Worm (Caenorhabditis elegans) whole organism, L1 larva: Measurements from ENCODE around the gene F35C5.12.

Experiments
- F16B12.6 ChIP-seq: fragments of 150-350 bp; optimal IDR thresholded peaks from 2 replicates; lab custom pipeline; 2014; ENCODE audit warnings: missing biosample characterization, missing genetic modification characterization
- ama-1 ChIP-seq: fragments of 150-350 bp; optimal IDR thresholded peaks from 2 replicates; lab custom pipeline; 2014
- blmp-1 ChIP-seq: fragments of 150-350 bp; optimal IDR thresholded peaks from 2 replicates; lab custom pipeline; 2014; ENCODE audit warnings: missing biosample characterization, missing genetic modification characterization
- ceh-8 ChIP-seq: fragments of 200-800 bp; sonication (Bioruptor generic); optimal IDR thresholded peaks from 2 replicates; lab custom pipeline; 2018; ENCODE audit warnings: mild to moderate bottlenecking, missing genetic modification characterization, moderate library complexity, missing compliant biosample characterization
- ceh-82 ChIP-seq, 3 experiments: fragments of 150-350 bp in 1 of 3; sonication (generic microtip) in 2 of 3; optimal IDR thresholded peaks; 2 replicates each; lab custom pipeline; 2014 to 2017; ENCODE audit warnings: missing biosample characterization in 3 of 3, missing genetic modification characterization in 3 of 3
- ceh-90 ChIP-seq: sonication (generic microtip); optimal IDR thresholded peaks from 2 replicates; lab custom pipeline; 2016; ENCODE audit warnings: missing genetic modification characterization, missing compliant biosample characterization
- ces-1 ChIP-seq: fragments of 150-350 bp; optimal IDR thresholded peaks from 2 replicates; lab custom pipeline; 2014; ENCODE audit warnings: missing biosample characterization, missing genetic modification reagents, missing genetic modification characterization
- dpl-1 ChIP-seq, 3 experiments: fragments of 150-350 bp in 2 of 3; sonication (generic microtip) in 1 of 3; optimal IDR thresholded peaks; 2 replicates each; lab custom pipeline; 2014 to 2017; ENCODE audit warnings: missing biosample characterization in 3 of 3, missing genetic modification characterization in 3 of 3, missing genetic modification reagents in 3 of 3
- dsc-1 ChIP-seq: sonication (generic microtip); optimal IDR thresholded peaks from 2 replicates; lab custom pipeline; 2016; ENCODE audit warnings: mild to moderate bottlenecking, missing genetic modification characterization, missing compliant biosample characterization
- efl-1 ChIP-seq, 4 experiments: fragments of 150-350 bp; optimal IDR thresholded peaks in 3 of 4; peaks in 1 of 4; 1 replicate in 1 of 4; 2 replicates in 3 of 4; lab custom pipeline; 2014; ENCODE audit warnings: missing biosample characterization in 2 of 4, missing genetic modification characterization in 2 of 4, missing genetic modification reagents in 2 of 4
- egl-27 ChIP-seq, 2 experiments: fragments of 150-350 bp in 1 of 2; sonication (generic microtip); optimal IDR thresholded peaks; 3 replicates each; lab custom pipeline; 2017 to 2018; ENCODE audit warnings: missing biosample characterization in 2 of 2, missing genetic modification characterization in 2 of 2, missing genetic modification reagents in 2 of 2
- elt-2 ChIP-seq: sonication (generic microtip); optimal IDR thresholded peaks from 2 replicates; lab custom pipeline; 2016; ENCODE audit warnings: missing genetic modification characterization, mild to moderate bottlenecking, inconsistent platforms, missing compliant biosample characterization, missing genetic modification reagents
- elt-3 ChIP-seq, 6 experiments: fragments of 150-350 bp in 1 of 6; sonication (generic microtip); optimal IDR thresholded peaks; 2 replicates each; lab custom pipeline; 2017 to 2018; ENCODE audit warnings: missing biosample characterization in 6 of 6, missing genetic modification characterization in 6 of 6, inconsistent platforms in 1 of 6
- fkh-4 ChIP-seq: sonication (generic microtip); optimal IDR thresholded peaks from 2 replicates; lab custom pipeline; 2016; ENCODE audit warnings: missing compliant biosample characterization, missing genetic modification characterization, borderline replicate concordance
- fkh-8 ChIP-seq: sonication (generic microtip); optimal IDR thresholded peaks from 2 replicates; lab custom pipeline; 2016; ENCODE audit warnings: mild to moderate bottlenecking, missing genetic modification characterization, missing compliant biosample characterization
- hpl-2 ChIP-seq: fragments of 150-350 bp; optimal IDR thresholded peaks from 2 replicates; lab custom pipeline; 2014; ENCODE audit warnings: missing biosample characterization, missing genetic modification reagents, missing genetic modification characterization
- irx-1 ChIP-seq: sonication (generic microtip); optimal IDR thresholded peaks from 2 replicates; lab custom pipeline; 2016; ENCODE audit warnings: missing genetic modification characterization, missing compliant biosample characterization
- jun-1 ChIP-seq: fragments of 150-350 bp; optimal IDR thresholded peaks from 2 replicates; lab custom pipeline; 2014; ENCODE audit warnings: missing biosample characterization, missing genetic modification reagents, missing genetic modification characterization
- lin-15B ChIP-seq: fragments of 150-350 bp; sonication (generic microtip); optimal IDR thresholded peaks from 3 replicates; lab custom pipeline; 2014; ENCODE audit warnings: missing biosample characterization, missing genetic modification characterization
- lin-35 ChIP-seq, 2 experiments: fragments of 150-350 bp; optimal IDR thresholded peaks; 2 replicates each; lab custom pipeline; 2014; ENCODE audit warnings: missing biosample characterization in 2 of 2, missing genetic modification characterization in 2 of 2, missing genetic modification reagents in 2 of 2
- lin-39 ChIP-seq: fragments of 150-350 bp; optimal IDR thresholded peaks from 2 replicates; lab custom pipeline; 2014; ENCODE audit warnings: missing biosample characterization, missing genetic modification reagents, missing genetic modification characterization
- lsy-2 ChIP-seq, 2 experiments: fragments of 150-350 bp; optimal IDR thresholded peaks; 2 replicates each; lab custom pipeline; 2014; ENCODE audit warnings: missing biosample characterization in 2 of 2, missing genetic modification characterization in 2 of 2
- mab-9 ChIP-seq: fragments of 200-800 bp; sonication (Bioruptor generic); IDR thresholded peaks from 2 replicates; pipeline ENCODE4 v1.3.6; 2022; ENCODE audit warnings: missing genetic modification reagents, missing genetic modification characterization, missing compliant biosample characterization
- mdl-1 ChIP-seq, 2 experiments: fragments of 150-350 bp; optimal IDR thresholded peaks; 2 replicates each; lab custom pipeline; 2014 to 2017; ENCODE audit warnings: missing biosample characterization in 2 of 2, missing genetic modification characterization in 2 of 2, inconsistent platforms in 1 of 2
- mep-1 ChIP-seq: fragments of 150-350 bp; optimal IDR thresholded peaks from 2 replicates; lab custom pipeline; 2014; ENCODE audit warnings: missing biosample characterization, missing genetic modification characterization
- nhr-11 ChIP-seq: fragments of 150-350 bp; optimal IDR thresholded peaks from 2 replicates; lab custom pipeline; 2014; ENCODE audit warnings: missing biosample characterization, missing genetic modification characterization
- nhr-19 ChIP-seq: fragments of 200-800 bp; sonication (Bioruptor generic); conservative IDR thresholded peaks from 2 replicates; pipeline ENCODE4 v1.3.6; 2022; ENCODE audit warnings: missing genetic modification characterization, missing compliant biosample characterization
- nhr-20 ChIP-seq: sonication (generic microtip); optimal IDR thresholded peaks from 2 replicates; lab custom pipeline; 2016; ENCODE audit warnings: mild to moderate bottlenecking, missing genetic modification characterization, missing compliant biosample characterization
- nhr-237 ChIP-seq: fragments of 150-350 bp; optimal IDR thresholded peaks from 2 replicates; lab custom pipeline; 2014; ENCODE audit warnings: missing biosample characterization, missing genetic modification characterization
- nhr-28 ChIP-seq: fragments of 150-350 bp; optimal IDR thresholded peaks from 2 replicates; lab custom pipeline; 2014; ENCODE audit warnings: missing biosample characterization, missing genetic modification characterization
- nhr-71 ChIP-seq: sonication (generic microtip); optimal IDR thresholded peaks from 2 replicates; lab custom pipeline; 2016; ENCODE audit warnings: mild to moderate bottlenecking, missing genetic modification characterization, moderate library complexity, missing compliant biosample characterization
- nhr-76 ChIP-seq: sonication (generic microtip); optimal IDR thresholded peaks from 2 replicates; lab custom pipeline; 2017; ENCODE audit warnings: missing biosample characterization, missing genetic modification characterization
- nhr-77 ChIP-seq: fragments of 150-350 bp; optimal IDR thresholded peaks from 2 replicates; lab custom pipeline; 2014; ENCODE audit warnings: missing biosample characterization, missing genetic modification characterization
- nhr-90 ChIP-seq: sonication (generic microtip); optimal IDR thresholded peaks from 2 replicates; lab custom pipeline; 2016; ENCODE audit warnings: mild to moderate bottlenecking, missing genetic modification characterization, missing compliant biosample characterization; ENCODE audit not compliant: poor library complexity
- snpc-4 ChIP-seq: fragments of 150-350 bp; optimal IDR thresholded peaks from 2 replicates; lab custom pipeline; 2014; ENCODE audit warnings: missing biosample characterization, missing genetic modification characterization
- snu-23 ChIP-seq: sonication (generic microtip); optimal IDR thresholded peaks from 2 replicates; lab custom pipeline; 2016; ENCODE audit warnings: missing genetic modification characterization, missing compliant biosample characterization
- sox-4 ChIP-seq: sonication (generic microtip); optimal IDR thresholded peaks from 2 replicates; lab custom pipeline; 2016; ENCODE audit warnings: missing genetic modification characterization, missing compliant biosample characterization
- sup-37 ChIP-seq: fragments of 200-800 bp; sonication (Bioruptor generic); optimal IDR thresholded peaks from 2 replicates; lab custom pipeline; 2018; ENCODE audit warnings: mild to moderate bottlenecking, missing genetic modification characterization, missing compliant biosample characterization
- swsn-7 ChIP-seq: sonication (generic microtip); optimal IDR thresholded peaks from 2 replicates; lab custom pipeline; 2016; ENCODE audit warnings: missing genetic modification characterization, missing compliant biosample characterization
- tbx-2 ChIP-seq: sonication (generic microtip); optimal IDR thresholded peaks from 2 replicates; lab custom pipeline; 2016; ENCODE audit warnings: missing genetic modification characterization, missing compliant biosample characterization
- tlp-1 ChIP-seq: fragments of 150-350 bp; optimal IDR thresholded peaks from 2 replicates; lab custom pipeline; 2014; ENCODE audit warnings: missing biosample characterization, missing genetic modification characterization
- unc-130 ChIP-seq: fragments of 150-350 bp; optimal IDR thresholded peaks from 2 replicates; lab custom pipeline; 2017; ENCODE audit warnings: missing biosample characterization, missing genetic modification characterization, inconsistent platforms
- unc-30 ChIP-seq: sonication (generic microtip); optimal IDR thresholded peaks from 2 replicates; lab custom pipeline; 2017; ENCODE audit warnings: missing biosample characterization, missing genetic modification characterization
- vab-15 ChIP-seq: sonication (generic microtip); optimal IDR thresholded peaks from 2 replicates; lab custom pipeline; 2017; ENCODE audit warnings: missing genotype, mild to moderate bottlenecking, missing genetic modification characterization, missing compliant biosample characterization
- zip-4 ChIP-seq: fragments of 200-800 bp; sonication (Bioruptor generic); optimal IDR thresholded peaks from 2 replicates; lab custom pipeline; 2018; ENCODE audit warnings: mild to moderate bottlenecking, missing genetic modification characterization, moderate library complexity, missing compliant biosample characterization

Gene F35C5.12

DNA sequence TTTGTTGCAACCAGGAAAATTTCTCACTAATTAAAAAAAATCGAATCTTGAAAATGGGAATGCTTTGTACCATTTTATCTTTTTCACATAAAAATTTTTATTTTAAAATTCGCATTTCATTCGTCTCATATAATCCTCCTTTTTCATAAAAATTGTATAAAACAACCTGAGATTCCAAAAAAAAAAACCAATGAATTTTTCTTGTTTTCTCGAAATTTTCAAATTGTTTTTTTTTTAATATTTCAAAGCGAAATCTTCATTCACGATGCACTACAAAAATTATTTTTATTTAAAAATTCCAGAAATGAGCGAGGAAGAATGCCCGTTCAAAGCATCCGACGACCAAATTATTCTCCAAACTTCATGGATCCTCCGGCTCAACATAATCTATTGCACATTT is 29.4 kb downstream of the F35C5.12 start, which contains the start of gene sra-14:
sra-14 (plus strand) TSS at position 301 of the 400 bp plus-strand sequence.
- TF ChIP-seq mab-9 (GFP tag; lab: Robert Waterston, UW) (no peak), tlp-1 (tag; lab: Kevin White, UChicago) (no peak), lin-39 (tag; lab: Kevin White, UChicago) (no peak), fkh-4 (tag; lab: Kevin White, UChicago) (no peak), ceh-8 (no peak), nhr-76 (tag; lab: Kevin White, UChicago) (no peak), snpc-4 (no peak), fkh-8 (tag; lab: Kevin White, UChicago) (no peak)

DNA sequence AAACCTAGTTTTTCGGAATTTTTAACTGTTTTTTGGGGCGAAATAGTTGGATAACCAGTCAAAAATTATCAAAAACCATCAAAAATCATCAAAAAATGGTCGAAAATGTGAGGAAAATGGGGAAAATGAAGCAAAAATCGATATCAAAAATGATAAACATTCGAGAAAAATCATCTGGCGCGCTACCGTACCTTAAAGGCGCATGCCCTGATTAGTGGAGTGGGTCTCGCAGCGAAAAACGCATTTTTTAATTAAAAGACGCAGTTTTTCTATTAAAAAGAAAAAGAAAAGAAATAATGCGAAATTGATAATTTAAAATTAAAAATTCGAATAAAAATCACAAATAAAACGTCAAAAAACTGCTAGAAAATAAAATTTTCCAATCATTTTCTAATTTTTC is 34.0 kb downstream of the F35C5.12 start, which contains the start of gene F35C5.1:
F35C5.1 (plus strand) TSS at position 399 of the 400 bp plus-strand sequence.
- TF ChIP-seq nhr-77 (no peak), mab-9 (GFP tag; lab: Robert Waterston, UW) (no peak), elt-2 (no peak), nhr-19 (GFP tag; lab: Robert Waterston, UW) (no peak), ces-1 (GFP tag; lab: Kevin White, UChicago) (no peak), nhr-11 (tag; lab: Kevin White, UChicago) (no peak)
- TF ChIP-seq, all 84 proteins: peak for 0

DNA sequence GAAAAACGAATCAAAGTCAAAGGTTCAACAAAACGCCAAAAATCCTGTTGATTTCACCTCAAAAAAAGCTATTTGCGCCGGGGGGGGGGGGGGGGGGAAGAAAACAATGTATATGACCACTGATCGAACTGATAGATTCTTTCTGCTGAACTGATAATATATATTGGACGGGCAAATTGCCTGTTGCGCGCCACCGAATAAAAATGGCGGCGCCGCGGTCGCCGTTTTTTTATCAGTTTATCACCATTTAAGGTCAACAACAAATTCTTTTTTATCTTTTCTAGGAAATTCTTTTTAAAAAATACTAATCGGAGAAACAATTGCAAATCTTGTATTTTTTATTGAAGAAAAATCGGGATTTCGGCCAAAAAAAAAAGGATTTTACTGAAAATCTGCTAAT is 34.6 kb downstream of the F35C5.12 start:
- peak; percentile 20 for TF ChIP-seq blmp-1 (tag; lab: Kevin White, UChicago)
- 0 out of 2 replicates have a peak, but pooled peaks have one; percentile 8 for TF ChIP-seq nhr-19 (GFP tag; lab: Robert Waterston, UW)
- peak in 1 of 6 experiments; percentile 70 for TF ChIP-seq elt-3 (tag; optimal IDR thresholded peaks at IDR 0.05; lab: Kevin White, UChicago)
- TF ChIP-seq lin-39 (tag; lab: Kevin White, UChicago): no peak
- no peak for TF ChIP-seq nhr-11 (tag; lab: Kevin White, UChicago)
- TF ChIP-seq elt-2: peak; percentile 73

DNA sequence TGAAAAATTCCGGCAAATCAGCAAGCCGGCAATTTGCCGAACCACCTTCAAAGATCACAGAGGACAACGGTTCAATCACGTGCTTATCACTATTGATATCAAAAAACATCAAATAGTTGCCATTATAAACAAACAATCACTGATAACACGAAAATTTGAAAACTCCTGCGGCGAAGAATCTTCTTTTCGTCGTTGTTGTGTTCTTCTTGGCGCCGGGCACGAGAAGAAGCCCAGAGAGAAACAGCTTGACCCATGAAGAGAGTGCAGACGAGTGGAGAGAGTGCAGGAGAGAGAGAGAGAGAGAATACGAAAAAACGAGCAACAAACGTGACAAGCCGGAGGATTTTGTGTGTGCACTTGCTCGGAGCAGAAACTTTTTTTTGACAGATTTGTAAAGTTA is 35.7 kb downstream of the F35C5.12 start:
- TF ChIP-seq elt-3 (tag; optimal IDR thresholded peaks at IDR 0.05; lab: Kevin White, UChicago): peak in 1 of 6 experiments; percentile 60
- peak; percentile 22 for TF ChIP-seq tbx-2 (tag; lab: Kevin White, UChicago)
- TF ChIP-seq F16B12.6 (tag; lab: Kevin White, UChicago): peak; percentile 3
- no peak for TF ChIP-seq fkh-8 (tag; lab: Kevin White, UChicago)
- no peak for TF ChIP-seq nhr-28 (tag; lab: Kevin White, UChicago)
- peak; percentile 3 for TF ChIP-seq mep-1 (tag; lab: Kevin White, UChicago)
- TF ChIP-seq lin-35 (GFP tag; optimal IDR thresholded peaks at IDR 0.05; lab: Kevin White, UChicago): peak in 1 of 2 experiments; percentile 48
- TF ChIP-seq sup-37 (GFP tag; lab: Kevin White, UChicago): no peak
- peak; percentile 14 for TF ChIP-seq swsn-7 (tag; lab: Kevin White, UChicago)
- TF ChIP-seq unc-130 (tag; lab: Kevin White, UChicago): no peak
- peak; percentile 42 to 47 for TF ChIP-seq efl-1 (optimal IDR thresholded peaks at IDR 0.05; lab: Kevin White, UChicago)
- TF ChIP-seq efl-1 (GFP tag; optimal IDR thresholded peaks at IDR 0.05 in 1 of 2; lab: Kevin White, UChicago): peak; percentile 23 to 93
- no peak for TF ChIP-seq nhr-237 (tag; lab: Kevin White, UChicago)
- no peak for TF ChIP-seq ceh-90 (tag; lab: Kevin White, UChicago)
- TF ChIP-seq egl-27 (tag; optimal IDR thresholded peaks at IDR 0.05; lab: Kevin White, UChicago): no peak
- TF ChIP-seq irx-1 (tag; lab: Kevin White, UChicago): peak; percentile 14
- peak; percentile 24 for TF ChIP-seq nhr-77
- peak; percentile 17 for TF ChIP-seq ama-1 (lab: Kevin White, UChicago)
- TF ChIP-seq lin-15B (tag; lab: Kevin White, UChicago): no peak
- no peak for TF ChIP-seq jun-1 (tag; lab: Kevin White, UChicago)
- no peak for TF ChIP-seq unc-30
- TF ChIP-seq lsy-2 (tag; optimal IDR thresholded peaks at IDR 0.05; lab: Kevin White, UChicago): peak; percentile 4 to 26
- peak; percentile 88 for TF ChIP-seq elt-2
- TF ChIP-seq snu-23: peak; percentile 53
- no peak for TF ChIP-seq zip-4
- peak; percentile 47 for TF ChIP-seq nhr-20 (tag; lab: Kevin White, UChicago)
- peak; percentile 39 for TF ChIP-seq nhr-90
- TF ChIP-seq vab-15 (tag; lab: Kevin White, UChicago): no peak
- peak in 1 of 2 experiments; percentile 81 for TF ChIP-seq mdl-1 (tag; optimal IDR thresholded peaks at IDR 0.05; lab: Kevin White, UChicago)
- TF ChIP-seq blmp-1 (tag; lab: Kevin White, UChicago): peak; percentile 18
- peak in 2 of 3 experiments; percentile 11 to 36 for TF ChIP-seq dpl-1 (GFP tag; optimal IDR thresholded peaks at IDR 0.05; lab: Kevin White, UChicago)
- TF ChIP-seq dsc-1 (tag; lab: Kevin White, UChicago): no peak
- TF ChIP-seq nhr-71 (tag; lab: Kevin White, UChicago): peak; percentile 69
- TF ChIP-seq hpl-2: no peak
- peak in 1 of 3 experiments; percentile 43 for TF ChIP-seq ceh-82 (tag; optimal IDR thresholded peaks at IDR 0.05; lab: Kevin White, UChicago)
- no peak for TF ChIP-seq sox-4 (tag; lab: Kevin White, UChicago)
